Worm (Caenorhabditis elegans) whole organism, early embryonic: Measurements from ENCODE around the gene C29A12.1.
A peak's percentile ranks its signal among the peaks of the same experiment; 100 is the strongest.

Experiments
- B0310.2 ChIP-seq: sonication (generic microtip); optimal IDR thresholded peaks from 2 replicates; lab custom pipeline; 2016; ENCODE audit warnings: mild to moderate bottlenecking, missing genetic modification characterization, missing compliant biosample characterization
- F13C5.2 ChIP-seq: sonication (generic microtip); optimal IDR thresholded peaks from 2 replicates; lab custom pipeline; 2017; ENCODE audit warnings: mild to moderate bottlenecking, missing genetic modification characterization, inconsistent platforms, missing compliant biosample characterization
- aly-1 ChIP-seq: sonication (generic microtip); optimal IDR thresholded peaks from 2 replicates; lab custom pipeline; 2016; ENCODE audit warnings: missing genetic modification characterization, missing compliant biosample characterization
- ama-1 ChIP-seq: fragments of 150-350 bp; optimal IDR thresholded peaks from 2 replicates; lab custom pipeline; 2014
- ceh-13 ChIP-seq: fragments of 200-800 bp; sonication (Bioruptor generic); optimal IDR thresholded peaks from 2 replicates; lab custom pipeline; 2018; ENCODE audit warnings: mild to moderate bottlenecking, missing genetic modification characterization, missing compliant biosample characterization
- ceh-36 ChIP-seq: sonication (generic microtip); optimal IDR thresholded peaks from 2 replicates; lab custom pipeline; 2016; ENCODE audit warnings: missing genetic modification characterization, inconsistent platforms, missing compliant biosample characterization
- ets-7 ChIP-seq: sonication (generic microtip); optimal IDR thresholded peaks from 2 replicates; lab custom pipeline; 2016; ENCODE audit warnings: missing genotype, missing genetic modification characterization, missing compliant biosample characterization
- flt-1 ChIP-seq: fragments of 200-800 bp; sonication (Bioruptor generic); IDR thresholded peaks from 2 replicates; pipeline ENCODE4 v1.3.6; 2022; ENCODE audit warnings: missing genetic modification characterization, missing compliant biosample characterization
- hmbx-1 ChIP-seq: sonication (generic microtip); optimal IDR thresholded peaks from 2 replicates; lab custom pipeline; 2016; ENCODE audit warnings: mild to moderate bottlenecking, missing genetic modification characterization, missing compliant biosample characterization
- hmg-4 ChIP-seq: fragments of 200-800 bp; sonication (Bioruptor generic); optimal IDR thresholded peaks from 2 replicates; lab custom pipeline; 2018; ENCODE audit warnings: mild to moderate bottlenecking, missing genetic modification characterization, missing compliant biosample characterization
- hnd-1 ChIP-seq: sonication (generic microtip); optimal IDR thresholded peaks from 2 replicates; lab custom pipeline; 2016; ENCODE audit warnings: missing genetic modification characterization, missing compliant biosample characterization
- pes-1 ChIP-seq: fragments of 200-800 bp; sonication (Bioruptor generic); IDR thresholded peaks from 2 replicates; pipeline ENCODE4 v1.3.6; 2022; ENCODE audit warnings: missing genetic modification reagents, missing genetic modification characterization, missing compliant biosample characterization
- scrt-1 ChIP-seq: fragments of 200-800 bp; sonication (Bioruptor generic); IDR thresholded peaks from 2 replicates; pipeline ENCODE4 v1.3.6; 2022; ENCODE audit warnings: missing genetic modification characterization, missing compliant biosample characterization
- sea-1 ChIP-seq: fragments of 200-800 bp; sonication (Bioruptor generic); conservative IDR thresholded peaks from 2 replicates; pipeline ENCODE4 v1.3.6; 2022; ENCODE audit warnings: missing genetic modification characterization, missing compliant biosample characterization
- tbx-11 ChIP-seq: fragments of 200-800 bp; sonication (Bioruptor generic); IDR thresholded peaks from 2 replicates; pipeline ENCODE4 v1.3.6; 2022; ENCODE audit warnings: missing genetic modification characterization, missing compliant biosample characterization
- tbx-37 ChIP-seq: fragments of 200-800 bp; sonication (Bioruptor generic); conservative IDR thresholded peaks from 2 replicates; pipeline ENCODE4 v1.3.6; 2022; ENCODE audit warnings: missing genetic modification reagents, missing genetic modification characterization, missing compliant biosample characterization
- tra-4 ChIP-seq: sonication (generic microtip); optimal IDR thresholded peaks from 2 replicates; lab custom pipeline; 2017; ENCODE audit warnings: missing genetic modification characterization, missing compliant biosample characterization

Gene C29A12.1

ce11 chrV:10859048-10859637 lies 45.9 kb upstream of the C29A12.1 start:
- TF ChIP-seq tbx-37 (GFP tag; lab: Robert Waterston, UW): no peak
- TF ChIP-seq aly-1 (tag; lab: Kevin White, UChicago): no peak
- TF ChIP-seq B0310.2 (tag; lab: Kevin White, UChicago): no peak
- no peak for TF ChIP-seq hnd-1 (tag; lab: Kevin White, UChicago)
- TF ChIP-seq pes-1 (GFP tag; lab: Robert Waterston, UW): no peak
- no peak for TF ChIP-seq tbx-11
- no peak for TF ChIP-seq ceh-13 (GFP tag; lab: Kevin White, UChicago)

ce11 chrV:10858340-10858739 lies 45.1 kb upstream of the C29A12.1 start:
- no peak for TF ChIP-seq tra-4 (tag; lab: Kevin White, UChicago)
- no peak for TF ChIP-seq pes-1 (GFP tag; lab: Robert Waterston, UW)
- no peak for TF ChIP-seq sea-1 (GFP tag; lab: Robert Waterston, UW)
- TF ChIP-seq hmg-4: peak; percentile 37

- TF ChIP-seq aly-1 (tag; lab: Kevin White, UChicago) (no peak), pes-1 (GFP tag; lab: Robert Waterston, UW) (no peak), tbx-11 (no peak), sea-1 (GFP tag; lab: Robert Waterston, UW) (no peak), F13C5.2 (tag; lab: Kevin White, UChicago) (no peak), hnd-1 (tag; lab: Kevin White, UChicago) (no peak), ceh-13 (GFP tag; lab: Kevin White, UChicago) (no peak), ama-1 (lab: Kevin White, UChicago) (no peak)
These were observed 43.8 kb upstream of the C29A12.1 start for ce11 chrV:10856901-10857637.

- TF ChIP-seq ceh-36: no peak
- TF ChIP-seq ama-1 (lab: Kevin White, UChicago): no peak
- TF ChIP-seq F13C5.2 (tag; lab: Kevin White, UChicago): no peak
- no peak for TF ChIP-seq sea-1 (GFP tag; lab: Robert Waterston, UW)
- no peak for TF ChIP-seq ceh-13 (GFP tag; lab: Kevin White, UChicago)
- TF ChIP-seq tra-4 (tag; lab: Kevin White, UChicago): no peak
- no peak for TF ChIP-seq hmbx-1 (tag; lab: Kevin White, UChicago)
- TF ChIP-seq B0310.2 (tag; lab: Kevin White, UChicago): no peak
- TF ChIP-seq tbx-37 (GFP tag; lab: Robert Waterston, UW): no peak
- TF ChIP-seq ets-7: no peak
- TF ChIP-seq flt-1: no peak
- no peak for TF ChIP-seq aly-1 (tag; lab: Kevin White, UChicago)
- TF ChIP-seq pes-1 (GFP tag; lab: Robert Waterston, UW): no peak
- TF ChIP-seq hnd-1 (tag; lab: Kevin White, UChicago): no peak
- no peak for TF ChIP-seq tbx-11
- no peak for TF ChIP-seq scrt-1
- TF ChIP-seq hmg-4: no peak
These were observed 42.1 kb upstream of the C29A12.1 start for ce11 chrV:10855363-10855762.

ce11 chrV:10854197-10854596 lies 40.9 kb upstream of the C29A12.1 start:
- TF ChIP-seq B0310.2 (tag; lab: Kevin White, UChicago) (no peak), flt-1 (no peak), tbx-37 (GFP tag; lab: Robert Waterston, UW) (no peak), tbx-11 (no peak), ceh-13 (GFP tag; lab: Kevin White, UChicago) (no peak), ets-7 (no peak), scrt-1 (no peak), hmbx-1 (tag; lab: Kevin White, UChicago) (no peak), aly-1 (tag; lab: Kevin White, UChicago) (no peak), F13C5.2 (tag; lab: Kevin White, UChicago) (no peak), hmg-4 (no peak)

ce11 chrV:10846893-10847292 lies 33.6 kb upstream of the C29A12.1 start, which contains the start of gene C29A12.6:
TSS of gene C29A12.6 (plus strand) at chrV:10847193.
- no peak for TF ChIP-seq tbx-11
- TF ChIP-seq scrt-1: no peak
- TF ChIP-seq hmbx-1 (tag; lab: Kevin White, UChicago): no peak
- TF ChIP-seq ceh-36: no peak
- no peak for TF ChIP-seq pes-1 (GFP tag; lab: Robert Waterston, UW)
- no peak for TF ChIP-seq flt-1
- TF ChIP-seq aly-1 (tag; lab: Kevin White, UChicago): no peak
- TF ChIP-seq hnd-1 (tag; lab: Kevin White, UChicago): no peak
- no peak for TF ChIP-seq sea-1 (GFP tag; lab: Robert Waterston, UW)
- no peak for TF ChIP-seq ceh-13 (GFP tag; lab: Kevin White, UChicago)
- TF ChIP-seq B0310.2 (tag; lab: Kevin White, UChicago): no peak
- TF ChIP-seq tbx-37 (GFP tag; lab: Robert Waterston, UW): no peak
- no peak for TF ChIP-seq tra-4 (tag; lab: Kevin White, UChicago)
- TF ChIP-seq hmg-4: no peak
- TF ChIP-seq F13C5.2 (tag; lab: Kevin White, UChicago): no peak
- TF ChIP-seq ama-1 (lab: Kevin White, UChicago): no peak
- no peak for TF ChIP-seq ets-7

- TF ChIP-seq scrt-1 (no peak), hnd-1 (tag; lab: Kevin White, UChicago) (no peak), flt-1 (no peak), hmbx-1 (tag; lab: Kevin White, UChicago) (no peak), sea-1 (GFP tag; lab: Robert Waterston, UW) (no peak), ama-1 (lab: Kevin White, UChicago) (no peak), aly-1 (tag; lab: Kevin White, UChicago) (no peak), ceh-13 (GFP tag; lab: Kevin White, UChicago) (no peak), ceh-36 (no peak), tra-4 (tag; lab: Kevin White, UChicago) (no peak), ets-7 (no peak), pes-1 (GFP tag; lab: Robert Waterston, UW) (no peak), tbx-37 (GFP tag; lab: Robert Waterston, UW) (no peak), F13C5.2 (tag; lab: Kevin White, UChicago) (no peak)
These were observed 26.1 kb upstream of the C29A12.1 start for ce11 chrV:10839398-10839797.
